Worm (Caenorhabditis elegans) whole organism, L1 larva: ENCODE measurements around the gene C03B1.10.

Experiments used
- F16B12.6 ChIP-seq: fragments of 150-350 bp; optimal IDR thresholded peaks from 2 replicates; lab custom pipeline; 2014; ENCODE audit warnings: missing biosample characterization, missing genetic modification characterization
- fos-1 ChIP-seq: fragments of 150-350 bp; optimal IDR thresholded peaks from 2 replicates; lab custom pipeline; 2014; ENCODE audit warnings: missing biosample characterization, missing genetic modification characterization
- hlh-17 ChIP-seq: fragments of 200-800 bp; sonication (Bioruptor generic); optimal IDR thresholded peaks from 2 replicates; lab custom pipeline; 2018; ENCODE audit warnings: missing genetic modification characterization, mild to moderate bottlenecking, missing compliant biosample characterization, moderate library complexity, borderline replicate concordance
- lsy-2 ChIP-seq, 2 experiments: fragments of 150-350 bp; optimal IDR thresholded peaks; 2 replicates each; lab custom pipeline; 2014; ENCODE audit warnings: missing biosample characterization in 2 of 2, missing genetic modification characterization in 2 of 2
- mdl-1 ChIP-seq, 2 experiments: fragments of 150-350 bp; optimal IDR thresholded peaks; 2 replicates each; lab custom pipeline; 2014 to 2017; ENCODE audit warnings: missing biosample characterization in 2 of 2, missing genetic modification characterization in 2 of 2, inconsistent platforms in 1 of 2
- nhr-11 ChIP-seq: fragments of 150-350 bp; optimal IDR thresholded peaks from 2 replicates; lab custom pipeline; 2014; ENCODE audit warnings: missing biosample characterization, missing genetic modification characterization
- nhr-28 ChIP-seq: fragments of 150-350 bp; optimal IDR thresholded peaks from 2 replicates; lab custom pipeline; 2014; ENCODE audit warnings: missing biosample characterization, missing genetic modification characterization
- pqm-1 ChIP-seq: sonication (generic microtip); optimal IDR thresholded peaks from 3 replicates; lab custom pipeline; 2017; ENCODE audit warnings: missing biosample characterization, missing genetic modification characterization
- rnt-1 ChIP-seq: sonication (generic microtip); optimal IDR thresholded peaks from 2 replicates; lab custom pipeline; 2016; ENCODE audit warnings: mild to moderate bottlenecking, missing genetic modification characterization, moderate library complexity, missing compliant biosample characterization
- snpc-4 ChIP-seq: fragments of 150-350 bp; optimal IDR thresholded peaks from 2 replicates; lab custom pipeline; 2014; ENCODE audit warnings: missing biosample characterization, missing genetic modification characterization
- sptf-1 ChIP-seq: fragments of 150-350 bp; optimal IDR thresholded peaks from 2 replicates; lab custom pipeline; 2014; ENCODE audit warnings: missing biosample characterization, missing genetic modification characterization
- swsn-7 ChIP-seq: sonication (generic microtip); optimal IDR thresholded peaks from 2 replicates; lab custom pipeline; 2016; ENCODE audit warnings: missing genetic modification characterization, missing compliant biosample characterization
- ztf-11 ChIP-seq, 2 experiments: sonication (generic microtip); optimal IDR thresholded peaks; 2 replicates each; lab custom pipeline; 2016 to 2017; ENCODE audit warnings: missing genetic modification characterization in 2 of 2, missing biosample characterization in 1 of 2, missing compliant biosample characterization in 1 of 2

ce11 chrX:6391491-6391890 lies 33.8 kb upstream of the C03B1.10 start, which contains the start of gene igcm-2:
- no peak for TF ChIP-seq rnt-1 (tag; lab: Kevin White, UChicago)
- TF ChIP-seq nhr-28 (tag; lab: Kevin White, UChicago): no peak
- no peak for TF ChIP-seq F16B12.6 (tag; lab: Kevin White, UChicago)
- TF ChIP-seq fos-1 (tag; lab: Kevin White, UChicago): no peak
- TF ChIP-seq snpc-4 (tag; lab: Kevin White, UChicago): no peak
- no peak for TF ChIP-seq ztf-11 (tag; optimal IDR thresholded peaks at IDR 0.05; lab: Kevin White, UChicago)
- no peak for TF ChIP-seq nhr-11 (tag; lab: Kevin White, UChicago)
- TF ChIP-seq swsn-7: no peak
- no peak for TF ChIP-seq hlh-17
- no peak for TF ChIP-seq lsy-2 (tag; optimal IDR thresholded peaks at IDR 0.05; lab: Kevin White, UChicago)
- TF ChIP-seq mdl-1 (tag; optimal IDR thresholded peaks at IDR 0.05; lab: Kevin White, UChicago): no peak
- TF ChIP-seq pqm-1 (tag; lab: Kevin White, UChicago): no peak
- TF ChIP-seq sptf-1 (tag; lab: Kevin White, UChicago): no peak
